Worm (Caenorhabditis elegans): Measurements from ENCODE around the gene T08G5.1.

Gene T08G5.1

DNA sequence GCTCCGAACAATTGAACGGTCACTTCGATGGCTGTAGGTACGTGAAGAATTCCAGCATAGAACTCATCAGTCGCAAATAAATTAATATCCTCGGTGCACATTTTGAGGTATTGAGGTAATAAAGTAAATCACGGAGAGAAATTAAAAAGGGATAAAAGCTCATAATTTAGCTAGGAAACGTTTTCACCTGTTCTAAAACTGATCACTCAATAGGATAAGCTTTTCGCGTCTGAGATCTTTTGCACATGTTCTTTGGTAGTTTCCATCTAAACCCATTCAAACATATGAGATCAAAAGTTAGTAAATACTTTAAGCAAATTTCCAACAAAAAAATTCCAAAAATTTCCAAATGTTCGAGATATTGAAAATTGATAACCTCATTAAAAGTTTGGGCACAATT is 1.1 kb upstream of the T08G5.1 start, which contains the start of gene srh-308:
TSS of gene srh-308 (minus strand) at position 101 of the 400 bp plus-strand sequence.
- TF ChIP-seq ceh-90 (tag; optimal IDR thresholded peaks at IDR 0.05), result no peak
- TF ChIP-seq nhr-84 (tag; optimal IDR thresholded peaks at IDR 0.05), result no peak
- TF ChIP-seq ceh-8 (GFP tag; optimal IDR thresholded peaks at IDR 0.05), result no peak
- TF ChIP-seq ztf-4 (tag; optimal IDR thresholded peaks at IDR 0.05), result no peak
- no peak for TF ChIP-seq ceh-88 (GFP tag; IDR thresholded peaks at IDR 0.05)
- no peak for TF ChIP-seq pqm-1 (tag; optimal IDR thresholded peaks at IDR 0.05)
- TF ChIP-seq vab-15 (tag; optimal IDR thresholded peaks at IDR 0.05), result no peak
- TF ChIP-seq dpl-1 (GFP tag; optimal IDR thresholded peaks at IDR 0.05), result no peak
- TF ChIP-seq mef-2 (tag; optimal IDR thresholded peaks at IDR 0.05), result no peak
- no peak for TF ChIP-seq egl-13 (tag; optimal IDR thresholded peaks at IDR 0.05)
- TF ChIP-seq sup-37 (GFP tag; optimal IDR thresholded peaks at IDR 0.05), result no peak
- TF ChIP-seq unc-86 (tag; optimal IDR thresholded peaks at IDR 0.05), result no peak
- no peak for TF ChIP-seq elt-3 (tag; optimal IDR thresholded peaks at IDR 0.05)
- TF ChIP-seq alr-1 (tag; optimal IDR thresholded peaks at IDR 0.05; ENCODE audit: borderline replicate concordance), result no peak

DNA sequence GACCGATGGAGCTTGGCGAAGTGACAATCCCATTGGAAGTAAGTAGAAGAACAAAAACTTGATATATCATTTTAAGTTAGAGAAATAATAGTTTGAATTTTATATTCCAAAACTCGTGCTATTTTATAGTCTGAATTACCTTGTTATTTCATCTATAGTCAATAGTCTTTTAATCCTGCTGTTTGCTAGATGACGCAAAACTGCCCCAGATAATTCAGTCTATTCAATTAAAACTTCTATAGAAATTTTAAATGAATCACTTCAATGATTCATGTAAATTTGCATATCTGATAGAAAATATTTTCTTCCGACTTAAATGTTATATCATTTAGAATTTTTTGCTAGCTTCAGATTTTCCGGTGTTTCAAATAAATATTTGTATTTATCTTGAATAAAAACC is 4.5 kb downstream of the T08G5.1 start, which contains the start of gene T08G5.15:
TSS of gene T08G5.15 (minus strand) at position 101 of the 400 bp plus-strand sequence.
- TF ChIP-seq jun-1 (tag; optimal IDR thresholded peaks at IDR 0.05), result no peak
- peak; percentile 21 for TF ChIP-seq sox-4 (tag; optimal IDR thresholded peaks at IDR 0.05)

DNA sequence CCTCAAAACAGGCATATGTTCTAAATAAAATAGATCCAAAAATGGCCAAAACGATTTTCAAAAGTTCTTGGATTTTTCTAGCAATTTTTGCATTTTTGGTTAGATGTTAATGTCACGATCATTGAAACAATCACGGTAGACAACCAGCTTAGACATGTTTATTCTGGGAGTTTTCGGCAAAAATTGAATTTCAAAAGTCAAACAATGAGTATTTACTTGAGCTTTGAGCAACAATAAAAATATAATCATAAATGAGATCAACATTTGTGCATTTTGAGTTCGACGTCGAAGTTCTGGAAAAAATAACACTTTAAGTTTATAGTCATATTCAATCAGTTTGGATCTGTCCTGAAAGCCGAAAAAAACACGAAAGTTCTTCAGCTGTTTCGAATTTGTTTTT is 7.6 kb downstream of the T08G5.1 start, which contains the start of gene T08G5.2:
TSS of gene T08G5.2 (minus strand) at position 101 of the 400 bp plus-strand sequence.
- TF ChIP-seq mab-9 (GFP tag; IDR thresholded peaks at IDR 0.05), result no peak

DNA sequence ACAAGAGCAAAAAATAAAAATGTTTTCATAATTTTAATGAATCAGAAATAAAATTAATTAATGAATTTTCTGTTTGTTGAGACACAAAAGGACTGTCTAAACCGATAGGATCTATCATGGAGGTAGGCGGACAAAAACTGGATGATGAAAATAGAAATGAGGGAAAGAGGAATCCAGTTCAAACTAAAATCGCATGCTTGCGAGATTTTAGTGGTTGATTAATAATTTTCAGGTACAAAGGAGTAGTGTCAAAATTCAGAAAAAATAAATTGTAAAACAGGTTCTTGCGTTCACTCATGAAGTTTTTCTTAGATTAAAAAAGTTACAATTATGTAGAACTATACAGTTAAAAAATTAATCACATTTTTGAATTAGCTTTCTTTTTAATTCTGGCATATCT is 8.8 kb downstream of the T08G5.1 start, which contains the start of gene T08G5.3:
TSS of gene T08G5.3 (minus strand) at position 101 of the 400 bp plus-strand sequence.
- no peak for TF ChIP-seq pqm-1 (tag; optimal IDR thresholded peaks at IDR 0.05)
- no peak for TF ChIP-seq hlh-4 (tag; optimal IDR thresholded peaks at IDR 0.05)
- no peak for TF ChIP-seq efl-1 (optimal IDR thresholded peaks at IDR 0.05)
- TF ChIP-seq efl-1 (GFP tag; optimal IDR thresholded peaks at IDR 0.05 in 1 of 2), result no peak
- TF ChIP-seq vab-15 (tag; optimal IDR thresholded peaks at IDR 0.05), result no peak
- no peak for TF ChIP-seq lin-15B (tag; optimal IDR thresholded peaks at IDR 0.05)
- TF ChIP-seq ama-1 (optimal IDR thresholded peaks at IDR 0.05), result no peak
- no peak for TF ChIP-seq ztf-11 (tag; optimal IDR thresholded peaks at IDR 0.05)

DNA sequence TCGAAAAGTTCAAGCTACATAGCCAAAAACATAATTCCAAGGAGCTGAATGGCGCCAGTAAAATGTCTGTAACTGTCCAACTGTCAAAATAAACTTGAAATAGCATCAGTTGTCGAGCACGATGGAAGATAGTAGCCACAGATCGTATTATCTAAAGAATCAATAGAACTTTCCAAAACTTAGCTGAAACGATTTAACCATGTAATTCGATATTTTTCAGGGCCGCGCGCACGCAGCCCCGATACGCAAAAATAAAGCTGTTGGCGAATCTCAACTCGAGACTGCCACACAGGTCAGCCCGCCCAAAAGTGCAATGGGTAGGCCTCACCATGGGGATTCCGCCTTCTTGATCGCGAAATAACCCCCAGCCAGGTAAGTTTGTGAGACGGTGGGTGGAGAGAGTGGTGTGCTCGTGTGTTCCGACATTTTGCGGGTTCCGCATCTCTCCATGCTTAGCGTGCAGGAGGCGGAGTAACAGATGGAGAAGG is 9.7 kb downstream of the T08G5.1 start:
- no peak for TF ChIP-seq mef-2 (tag; optimal IDR thresholded peaks at IDR 0.05)
- TF ChIP-seq nhr-71 (tag; optimal IDR thresholded peaks at IDR 0.05), result peak; percentile 84
- no peak for TF ChIP-seq hlh-4 (tag; optimal IDR thresholded peaks at IDR 0.05)
- TF ChIP-seq nhr-12 (tag; optimal IDR thresholded peaks at IDR 0.05), result no peak
- TF ChIP-seq mdl-1 (tag; optimal IDR thresholded peaks at IDR 0.05), result no peak
- TF ChIP-seq mab-9 (GFP tag; IDR thresholded peaks at IDR 0.05), result no peak
- TF ChIP-seq pax-3 (tag; optimal IDR thresholded peaks at IDR 0.05), result peak; percentile 52
- no peak for TF ChIP-seq ceh-90 (tag; optimal IDR thresholded peaks at IDR 0.05)
- no peak for TF ChIP-seq lsy-2 (tag; optimal IDR thresholded peaks at IDR 0.05)
- no peak for TF ChIP-seq nhr-237 (tag; optimal IDR thresholded peaks at IDR 0.05)
- TF ChIP-seq hpl-2 (GFP tag; optimal IDR thresholded peaks at IDR 0.05), result peak; percentile 38
- peak; percentile 21 for TF ChIP-seq xbp-1 (tag; optimal IDR thresholded peaks at IDR 0.05)
- TF ChIP-seq aly-2 (tag; optimal IDR thresholded peaks at IDR 0.05), result peak; percentile 18
- peak; percentile 71 for TF ChIP-seq ama-1 (optimal IDR thresholded peaks at IDR 0.05)
- TF ChIP-seq nhr-77 (tag; optimal IDR thresholded peaks at IDR 0.05), result no peak
- no peak for TF ChIP-seq skn-1 (tag; optimal IDR thresholded peaks at IDR 0.05)
- no peak for TF ChIP-seq ztf-4 (tag; optimal IDR thresholded peaks at IDR 0.05)
- TF ChIP-seq unc-86 (tag; optimal IDR thresholded peaks at IDR 0.05), result no peak
- no peak for TF ChIP-seq pqm-1 (tag; optimal IDR thresholded peaks at IDR 0.05)
- TF ChIP-seq mep-1 (tag; optimal IDR thresholded peaks at IDR 0.05), result no peak
- no peak for TF ChIP-seq nhr-84 (tag; optimal IDR thresholded peaks at IDR 0.05)
- TF ChIP-seq tbx-2 (tag; optimal IDR thresholded peaks at IDR 0.05), result peak; percentile 9
- TF ChIP-seq fkh-10 (GFP tag; optimal IDR thresholded peaks at IDR 0.05), result no peak
- peak; percentile 81 for TF ChIP-seq rnt-1 (tag; optimal IDR thresholded peaks at IDR 0.05)
- TF ChIP-seq ztf-11 (tag; optimal IDR thresholded peaks at IDR 0.05), result peak in 1 of 2 experiments; percentile 57
- no peak for TF ChIP-seq aha-1 (tag; optimal IDR thresholded peaks at IDR 0.05)
- no peak for TF ChIP-seq tlp-1 (tag; optimal IDR thresholded peaks at IDR 0.05)
- no peak for TF ChIP-seq hlh-17 (GFP tag; optimal IDR thresholded peaks at IDR 0.05; ENCODE audit: borderline replicate concordance)
- no peak for TF ChIP-seq sptf-1 (tag; optimal IDR thresholded peaks at IDR 0.05)
- TF ChIP-seq lin-13 (GFP tag; optimal IDR thresholded peaks at IDR 0.05), result no peak
- TF ChIP-seq fkh-8 (tag; optimal IDR thresholded peaks at IDR 0.05), result no peak
